Worm (Caenorhabditis elegans): ENCODE data around the gene skpo-2.

- no peak for TF ChIP-seq blmp-1 (tag; optimal IDR thresholded peaks at IDR 0.05)
- no peak for TF ChIP-seq elt-1 (tag; optimal IDR thresholded peaks at IDR 0.05; ENCODE audit: borderline replicate concordance, insufficient read depth)
- no peak for TF ChIP-seq tbx-8 (GFP tag; optimal IDR thresholded peaks at IDR 0.05)
- no peak for TF ChIP-seq lin-13 (tag; optimal IDR thresholded peaks at IDR 0.05)
- no peak for TF ChIP-seq unc-62 (GFP tag; optimal IDR thresholded peaks at IDR 0.05)
- no peak for TF ChIP-seq pha-4 (tag; optimal IDR thresholded peaks at IDR 0.05)
- no peak for TF ChIP-seq ztf-11 (tag; optimal IDR thresholded peaks at IDR 0.05)
- TF ChIP-seq M03D4.4 (tag; optimal IDR thresholded peaks at IDR 0.05) = no peak
- no peak for TF ChIP-seq snpc-4 (tag; optimal IDR thresholded peaks at IDR 0.05)
- TF ChIP-seq mep-1 (tag; optimal IDR thresholded peaks at IDR 0.05) = no peak
Observed at ce11 chrII:3441377-3441776, 5.1 kb upstream of the skpo-2 start, which contains the start of gene C16C8.27.

Data from whole organism, mixed stage, embryonic.